Worm (Caenorhabditis elegans) whole organism, late embryonic: ENCODE results near the gene myo-3.

Experiments used
- C08G9.2 ChIP-seq: sonication (generic microtip); optimal IDR thresholded peaks from 2 replicates; lab custom pipeline; 2016; ENCODE audit warnings: mild to moderate bottlenecking, missing genetic modification characterization, moderate library complexity, missing compliant biosample characterization
- C38D4.7 ChIP-seq: fragments of 200-800 bp; sonication (Bioruptor generic); optimal IDR thresholded peaks from 2 replicates; lab custom pipeline; 2018; ENCODE audit warnings: mild to moderate bottlenecking, missing genetic modification characterization, moderate library complexity, missing compliant biosample characterization
- F13H6.1 ChIP-seq: sonication (generic microtip); optimal IDR thresholded peaks from 2 replicates; lab custom pipeline; 2016; ENCODE audit warnings: missing genetic modification characterization, missing compliant biosample characterization
- Y22D7AL.16 ChIP-seq: sonication (generic microtip); optimal IDR thresholded peaks from 2 replicates; lab custom pipeline; 2016; ENCODE audit warnings: missing genetic modification characterization, missing compliant biosample characterization
- ama-1 ChIP-seq: fragments of 150-350 bp; optimal IDR thresholded peaks from 2 replicates; lab custom pipeline; 2014
- ceh-18 ChIP-seq: sonication (generic microtip); optimal IDR thresholded peaks from 2 replicates; lab custom pipeline; 2016; ENCODE audit warnings: missing genetic modification characterization, missing compliant biosample characterization
- ceh-2 ChIP-seq: sonication (generic microtip); optimal IDR thresholded peaks from 2 replicates; lab custom pipeline; 2016; ENCODE audit warnings: missing genotype, missing genetic modification characterization, missing compliant biosample characterization
- ceh-30 ChIP-seq: fragments of 150-350 bp; optimal IDR thresholded peaks from 2 replicates; lab custom pipeline; 2014; ENCODE audit warnings: missing biosample characterization, missing genetic modification characterization
- ceh-34 ChIP-seq: sonication (generic microtip); optimal IDR thresholded peaks from 2 replicates; lab custom pipeline; 2016; ENCODE audit warnings: mild to moderate bottlenecking, missing genetic modification characterization, missing compliant biosample characterization
- ceh-45 ChIP-seq: fragments of 200-800 bp; sonication (Bioruptor generic); IDR thresholded peaks from 2 replicates; pipeline ENCODE4 v1.3.6; 2022; ENCODE audit warnings: missing genetic modification reagents, missing genetic modification characterization, missing compliant biosample characterization
- ceh-48 ChIP-seq: sonication (generic microtip); optimal IDR thresholded peaks from 2 replicates; lab custom pipeline; 2016; ENCODE audit warnings: missing genetic modification characterization, inconsistent platforms, missing compliant biosample characterization
- dmd-4 ChIP-seq: sonication (generic microtip); optimal IDR thresholded peaks from 2 replicates; lab custom pipeline; 2016; ENCODE audit warnings: borderline replicate concordance, missing genetic modification characterization, missing compliant biosample characterization
- dve-1 ChIP-seq: sonication (generic microtip); optimal IDR thresholded peaks from 2 replicates; lab custom pipeline; 2017; ENCODE audit warnings: antibody characterized with exemption, mild to moderate bottlenecking, missing genetic modification characterization, missing compliant biosample characterization
- ets-4 ChIP-seq: sonication (generic microtip); optimal IDR thresholded peaks from 2 replicates; lab custom pipeline; 2016; ENCODE audit warnings: missing genetic modification characterization, missing compliant biosample characterization
- eyg-1 ChIP-seq: sonication (generic microtip); optimal IDR thresholded peaks from 2 replicates; lab custom pipeline; 2016; ENCODE audit warnings: missing genotype, missing genetic modification characterization, missing compliant biosample characterization
- fax-1 ChIP-seq: sonication (generic microtip); optimal IDR thresholded peaks from 2 replicates; lab custom pipeline; 2016; ENCODE audit warnings: missing genotype, missing genetic modification characterization, missing compliant biosample characterization
- gmeb-2 ChIP-seq: sonication (generic microtip); optimal IDR thresholded peaks from 2 replicates; lab custom pipeline; 2016; ENCODE audit warnings: missing genetic modification characterization, inconsistent platforms, missing compliant biosample characterization
- hlh-15 ChIP-seq: sonication (generic microtip); optimal IDR thresholded peaks from 2 replicates; lab custom pipeline; 2016; ENCODE audit warnings: missing genetic modification characterization, missing compliant biosample characterization
- hlh-30 ChIP-seq: sonication (generic microtip); optimal IDR thresholded peaks from 2 replicates; lab custom pipeline; 2017; ENCODE audit warnings: antibody characterized with exemption, missing genetic modification characterization, missing compliant biosample characterization; ENCODE audit not compliant: insufficient read depth
- hlh-6 ChIP-seq: sonication (generic microtip); optimal IDR thresholded peaks from 2 replicates; lab custom pipeline; 2016; ENCODE audit warnings: missing genotype, missing genetic modification characterization, missing compliant biosample characterization
- lim-6 ChIP-seq: sonication (generic microtip); optimal IDR thresholded peaks from 2 replicates; lab custom pipeline; 2016; ENCODE audit warnings: missing genetic modification characterization, missing compliant biosample characterization
- nfya-1 ChIP-seq: sonication (generic microtip); optimal IDR thresholded peaks from 2 replicates; lab custom pipeline; 2017; ENCODE audit warnings: missing genetic modification characterization, mild to moderate bottlenecking, missing compliant biosample characterization, antibody characterized with exemption, moderate library complexity
- nhr-11 ChIP-seq: fragments of 150-350 bp; optimal IDR thresholded peaks from 2 replicates; lab custom pipeline; 2014; ENCODE audit warnings: missing biosample characterization, missing genetic modification characterization
- pax-1 ChIP-seq: fragments of 150-350 bp; optimal IDR thresholded peaks from 2 replicates; lab custom pipeline; 2014; ENCODE audit warnings: missing biosample characterization, missing genetic modification characterization
- pha-2 ChIP-seq: sonication (generic microtip); optimal IDR thresholded peaks from 2 replicates; lab custom pipeline; 2017; ENCODE audit warnings: mild to moderate bottlenecking, missing genetic modification characterization, missing compliant biosample characterization
- pha-4 ChIP-seq: fragments of 150-350 bp; optimal IDR thresholded peaks from 2 replicates; lab custom pipeline; 2018; ENCODE audit warnings: missing biosample characterization, missing genetic modification reagents, missing genetic modification characterization
- ref-2 ChIP-seq: sonication (generic microtip); optimal IDR thresholded peaks from 2 replicates; lab custom pipeline; 2016; ENCODE audit warnings: missing genetic modification characterization, missing compliant biosample characterization
- rnt-1 ChIP-seq: sonication (generic microtip); optimal IDR thresholded peaks from 2 replicates; lab custom pipeline; 2016; ENCODE audit warnings: missing genetic modification characterization, missing compliant biosample characterization
- sox-4 ChIP-seq: sonication (generic microtip); optimal IDR thresholded peaks from 2 replicates; lab custom pipeline; 2017; ENCODE audit warnings: mild to moderate bottlenecking, missing genetic modification characterization, inconsistent platforms, missing compliant biosample characterization
- syd-9 ChIP-seq: sonication (generic microtip); optimal IDR thresholded peaks from 2 replicates; lab custom pipeline; 2016; ENCODE audit warnings: mild to moderate bottlenecking, missing genetic modification characterization, moderate library complexity, missing compliant biosample characterization
- tbx-2 ChIP-seq: sonication (generic microtip); optimal IDR thresholded peaks from 2 replicates; lab custom pipeline; 2016; ENCODE audit warnings: missing genetic modification characterization, missing compliant biosample characterization
- tbx-7 ChIP-seq: sonication (generic microtip); optimal IDR thresholded peaks from 2 replicates; lab custom pipeline; 2016; ENCODE audit warnings: missing genotype, missing genetic modification characterization, missing compliant biosample characterization
- unc-3 ChIP-seq, 2 experiments: fragments of 200-800 bp in 1 of 2; sonication (Bioruptor generic) in 1 of 2; sonication (generic microtip) in 1 of 2; conservative IDR thresholded peaks in 1 of 2; optimal IDR thresholded peaks in 1 of 2; 2 replicates each; pipeline versions ENCODE4 v1.3.6 to Lab custom; 2016 to 2022; ENCODE audit warnings: missing compliant biosample characterization in 2 of 2, missing genetic modification characterization in 2 of 2, missing genetic modification reagents in 1 of 2
- unc-86 ChIP-seq: sonication (generic microtip); optimal IDR thresholded peaks from 2 replicates; lab custom pipeline; 2016; ENCODE audit warnings: missing genetic modification characterization, missing compliant biosample characterization

The myo-3 gene

DNA sequence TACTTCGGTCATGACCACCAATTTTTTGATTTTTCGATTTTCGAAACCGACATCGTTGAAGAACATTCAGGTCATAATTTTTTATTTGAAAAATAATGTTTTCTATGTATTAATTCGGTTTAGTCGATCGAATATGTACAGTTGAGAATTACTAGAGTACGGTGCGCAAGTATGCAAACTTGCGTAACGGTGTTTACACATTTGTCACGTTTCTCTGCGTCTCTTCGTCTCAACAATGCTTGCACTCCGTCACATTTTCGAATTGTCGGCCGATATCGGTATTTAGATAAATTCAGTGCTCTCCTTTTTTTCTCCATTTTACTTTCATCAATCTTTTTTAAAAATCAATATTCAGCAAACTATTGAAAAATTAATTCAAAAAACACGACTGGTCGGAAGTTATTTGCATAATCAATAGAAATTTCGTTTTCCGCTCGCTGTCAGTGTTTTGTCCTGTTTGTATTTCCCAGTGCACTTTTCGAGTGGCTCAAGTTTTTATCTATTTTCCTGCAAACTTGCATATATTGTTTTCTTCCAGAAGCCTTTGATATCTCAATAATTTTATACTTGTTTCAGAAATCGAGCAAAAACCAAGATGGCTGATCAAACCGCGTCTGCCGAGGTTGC is 43.1 kb downstream of the myo-3 start, which contains the start of gene dpy-30:
Gene dpy-30, plus strand, starts transcription at position 577 of the 627 bp plus-strand sequence.
- TF ChIP-seq pha-4, result no peak
- TF ChIP-seq unc-3 (GFP tag; conservative IDR thresholded peaks at IDR 0.05; lab: Robert Waterston, UW), result no peak
- no peak for TF ChIP-seq unc-3 (tag; optimal IDR thresholded peaks at IDR 0.05; lab: Kevin White, UChicago)
- TF ChIP-seq ceh-30 (tag; lab: Kevin White, UChicago), result peak; percentile 7
- peak; percentile 42 for TF ChIP-seq nfya-1
- TF ChIP-seq hlh-30, result peak; percentile 33
- peak; percentile 24 for TF ChIP-seq ceh-34

DNA sequence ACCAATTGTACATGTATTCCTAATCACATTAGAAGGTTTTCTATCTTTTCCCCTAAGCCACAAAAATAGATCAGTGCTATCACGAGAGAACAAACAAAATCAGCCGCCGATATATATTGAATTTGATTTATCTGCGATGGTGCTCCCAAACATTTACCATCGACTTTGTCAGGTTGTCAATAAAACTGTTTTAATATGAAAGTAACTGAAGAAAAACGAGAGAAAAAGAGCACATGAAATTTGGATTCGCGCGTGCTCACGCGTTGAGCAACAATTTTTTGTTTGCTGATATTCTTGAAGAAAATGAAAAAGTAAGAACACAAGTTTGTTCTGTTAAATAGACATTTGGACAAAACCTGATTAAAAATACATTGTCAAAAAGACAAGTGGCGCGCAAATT is 45.3 kb downstream of the myo-3 start:
- TF ChIP-seq Y22D7AL.16 (no peak), nfya-1 (no peak), ceh-45 (GFP tag; lab: Robert Waterston, UW) (no peak), eyg-1 (no peak), ceh-18 (tag; lab: Kevin White, UChicago) (no peak), sox-4 (tag; lab: Kevin White, UChicago) (no peak), unc-86 (tag; lab: Kevin White, UChicago) (no peak), ama-1 (lab: Kevin White, UChicago) (no peak), fax-1 (tag; lab: Kevin White, UChicago) (no peak), gmeb-2 (no peak)
- TF ChIP-seq, all 69 proteins: peak for 0

DNA sequence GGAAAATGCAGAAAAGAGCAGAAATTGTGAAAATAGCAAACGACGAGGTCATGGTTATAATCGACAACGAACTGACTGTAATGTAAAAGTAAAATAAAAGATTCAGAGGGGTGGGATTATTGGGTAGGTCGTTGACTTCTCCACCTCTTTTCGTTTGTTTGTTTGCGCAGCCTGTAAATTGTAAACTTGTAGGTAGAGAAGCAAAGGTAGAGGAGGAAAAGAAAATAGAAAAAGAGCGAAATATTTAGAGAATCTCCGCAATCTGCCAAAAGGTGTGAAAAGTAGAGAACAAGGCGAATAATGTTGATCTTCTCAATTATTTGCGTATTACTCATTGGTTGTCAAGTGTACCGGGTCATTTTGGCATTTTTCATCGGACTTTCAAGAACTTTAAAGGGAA is 46.8 kb downstream of the myo-3 start, which contains the start of gene ZK863.8:
Gene ZK863.8, minus strand, starts transcription at position 173 of the 400 bp plus-strand sequence.
- TF ChIP-seq ceh-30 (tag; lab: Kevin White, UChicago), result no peak
- TF ChIP-seq C38D4.7, result no peak
- no peak for TF ChIP-seq rnt-1 (tag; lab: Kevin White, UChicago)
- no peak for TF ChIP-seq eyg-1
- TF ChIP-seq ref-2 (tag; lab: Kevin White, UChicago), result no peak
- TF ChIP-seq pha-2 (tag; lab: Kevin White, UChicago), result no peak
- TF ChIP-seq fax-1 (tag; lab: Kevin White, UChicago), result no peak
- no peak for TF ChIP-seq ceh-2
- no peak for TF ChIP-seq dve-1 (tag; lab: Kevin White, UChicago)
- no peak for TF ChIP-seq F13H6.1 (tag; lab: Kevin White, UChicago)
- no peak for TF ChIP-seq nhr-11 (tag; lab: Kevin White, UChicago)
- TF ChIP-seq ets-4 (tag; lab: Kevin White, UChicago), result no peak
- TF ChIP-seq unc-3 (GFP tag; conservative IDR thresholded peaks at IDR 0.05; lab: Robert Waterston, UW), result no peak
- no peak for TF ChIP-seq unc-3 (tag; optimal IDR thresholded peaks at IDR 0.05; lab: Kevin White, UChicago)
- TF ChIP-seq hlh-15, result no peak
- TF ChIP-seq hlh-6 (tag; lab: Kevin White, UChicago), result no peak
- TF ChIP-seq dmd-4 (tag; lab: Kevin White, UChicago), result no peak
- TF ChIP-seq syd-9 (tag; lab: Kevin White, UChicago), result no peak
- no peak for TF ChIP-seq lim-6
- TF ChIP-seq pax-1 (tag; lab: Kevin White, UChicago), result no peak
- TF ChIP-seq C08G9.2 (tag; lab: Kevin White, UChicago), result no peak

DNA sequence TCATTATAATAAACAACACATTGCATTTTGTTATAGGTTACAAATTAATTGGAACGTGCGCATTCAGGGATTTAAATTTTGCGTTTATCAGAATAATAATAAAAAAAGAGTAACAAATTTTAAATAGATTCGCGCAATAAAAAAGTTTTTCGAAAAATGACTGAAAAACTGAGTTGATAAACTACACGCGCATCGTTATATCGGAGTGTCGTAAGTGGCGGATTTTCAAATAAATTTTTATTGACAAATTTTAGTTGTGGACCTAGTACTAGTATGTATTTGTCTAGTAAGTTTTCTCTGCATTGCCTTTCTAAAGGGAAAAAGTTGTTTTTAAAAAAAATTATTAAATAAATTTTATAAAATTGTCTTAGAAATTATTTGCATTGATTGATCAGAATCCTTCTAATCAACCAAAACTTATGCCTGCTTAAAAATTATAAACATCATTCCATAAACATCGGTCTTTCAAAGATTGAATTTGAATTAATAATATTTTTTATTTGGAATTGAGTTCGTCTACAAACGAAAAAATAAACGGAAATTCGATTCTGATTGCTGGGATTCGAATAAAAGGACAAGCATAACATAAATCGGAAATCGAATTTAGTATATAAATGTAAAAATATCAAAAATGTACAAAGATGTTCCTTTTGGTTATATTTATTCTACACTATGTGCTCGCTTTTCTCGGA is 49.7 kb downstream of the myo-3 start, which contains the start of gene srd-4:
Gene srd-4, plus strand, starts transcription at position 642 of the 692 bp plus-strand sequence.
- TF ChIP-seq tbx-7 (tag; lab: Kevin White, UChicago) (no peak), nfya-1 (peak; percentile 6), syd-9 (tag; lab: Kevin White, UChicago) (no peak), gmeb-2 (no peak), rnt-1 (tag; lab: Kevin White, UChicago) (no peak), unc-86 (tag; lab: Kevin White, UChicago) (no peak)

DNA sequence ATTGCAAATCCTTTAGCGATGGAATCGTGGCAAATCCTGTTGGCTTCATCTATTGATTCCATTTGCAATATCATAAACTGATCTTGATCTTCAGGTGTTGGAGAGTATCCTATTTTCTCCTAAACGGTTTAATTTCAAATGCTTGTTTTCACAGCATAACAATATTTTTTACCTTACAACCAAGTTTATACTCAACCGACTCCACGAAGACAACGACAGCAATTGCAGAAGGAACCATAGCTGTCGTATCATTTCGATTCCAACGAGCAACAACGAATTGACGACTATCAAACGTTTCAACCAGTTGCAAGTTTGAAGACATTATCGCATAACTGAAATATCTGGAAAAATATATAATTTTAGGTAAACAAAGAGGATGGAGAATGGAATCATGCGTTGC is 50.3 kb downstream of the myo-3 start, which contains the start of gene usip-1:
Gene usip-1, minus strand, starts transcription at position 341 of the 400 bp plus-strand sequence.
- TF ChIP-seq ceh-48 (tag; lab: Kevin White, UChicago), result no peak
- TF ChIP-seq tbx-2 (tag; lab: Kevin White, UChicago), result no peak
- TF ChIP-seq, all 69 proteins: peak for 0
